Comparison of ENCODE assay signal across 1 fruit fly cellular context in the genomic region with DNA sequence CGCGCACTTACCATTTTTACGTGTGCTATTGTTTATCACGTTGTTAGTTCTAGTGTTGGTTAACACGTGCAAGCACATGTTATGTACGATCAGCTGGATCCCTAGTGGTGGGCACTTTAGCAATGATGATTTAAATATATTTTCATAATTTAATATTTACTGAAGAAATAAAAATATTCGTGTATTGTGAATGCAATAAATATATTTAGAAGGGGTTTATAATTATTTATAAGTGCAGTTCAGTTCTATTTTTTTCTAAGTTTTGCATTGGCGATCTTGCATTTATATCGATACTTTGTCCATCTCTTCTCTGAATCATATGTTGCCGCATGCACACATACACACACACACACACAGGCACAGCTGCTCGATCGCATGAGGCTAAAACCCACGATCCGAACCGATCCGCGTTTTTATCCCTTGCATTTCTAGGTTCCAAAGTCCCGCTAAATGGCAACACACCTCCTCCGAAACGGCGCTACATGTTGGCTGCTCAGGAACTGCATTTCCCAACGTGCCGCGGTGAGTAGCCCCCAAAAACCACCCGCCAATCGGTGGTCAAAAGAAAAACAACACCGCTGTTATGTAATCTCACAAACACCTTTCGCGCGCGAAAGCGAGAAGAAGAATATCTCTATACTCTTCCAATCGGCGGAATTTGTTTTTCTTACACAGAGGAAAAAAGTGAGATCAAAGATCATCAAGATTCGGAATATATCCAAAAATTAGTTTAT.
TF ChIP-seq lines count a peak whose summit lies in the region.

TSS of gene CG15027 (minus strand) at position 51 of the 734 bp plus-strand sequence.
TSS of gene Dbct (plus strand) at position 349 of the 734 bp plus-strand sequence.

TF ChIP-seq in whole organism, embryonic, 481 proteins besides CTCF, POLR2A, EP300 and RAD21 (continued from another document and continues in another):
- TF ChIP-seq CG11085 (GFP tag; IDR thresholded peaks at IDR 0.05; lab: Robert Waterston, UW) (peak; percentile 60; the same call in 1 of the 2 replicates), Dfd (GFP tag; optimal IDR thresholded peaks at IDR 0.05; lab: Kevin White, UChicago) (no peak), CG8388 (GFP tag; optimal IDR thresholded peaks at IDR 0.05; lab: Kevin White, UChicago) (peak; percentile 59), CG3407 (GFP tag; optimal IDR thresholded peaks at IDR 0.05; lab: Kevin White, UChicago) (no peak), E2f2 (GFP tag; IDR thresholded peaks at IDR 0.05; lab: Robert Waterston, UW) (peak; percentile 22; the same call in 1 of the 2 replicates), trh (GFP tag; optimal IDR thresholded peaks at IDR 0.05; lab: Kevin White, UChicago) (no peak), ara (GFP tag; IDR thresholded peaks at IDR 0.05; lab: Robert Waterston, UW) (peak; percentile 56; the same call in 1 of the 2 replicates), prd (optimal IDR thresholded peaks at IDR 0.05; lab: Kevin White, UChicago) (no peak), prd (GFP tag; IDR thresholded peaks at IDR 0.05; lab: Robert Waterston, UW) (peak; percentile 79), BEAF-32 (GFP tag; optimal IDR thresholded peaks at IDR 0.05; lab: Kevin White, UChicago) (peak; percentile 81), CG33213 (GFP tag; optimal IDR thresholded peaks at IDR 0.05; lab: Kevin White, UChicago) (no peak), CG15601 (tag; optimal IDR thresholded peaks at IDR 0.05; lab: Kevin White, UChicago) (peak; percentile 47), vnd (GFP tag; IDR thresholded peaks at IDR 0.05; lab: Robert Waterston, UW; ENCODE audit: partially characterized antibody) (0 out of 3 replicates have a peak, but pooled peaks have one; percentile 57), sob (GFP tag; IDR thresholded peaks at IDR 0.05; lab: Robert Waterston, UW) (peak; percentile 63), CG17829 (tag; optimal IDR thresholded peaks at IDR 0.05; lab: Kevin White, UChicago) (peak; percentile 76), Chrac-16 (GFP tag; optimal IDR thresholded peaks at IDR 0.05; lab: Kevin White, UChicago) (peak; percentile 62), zfh2 (GFP tag; optimal IDR thresholded peaks at IDR 0.05; lab: Kevin White, UChicago) (no peak), Gug (GFP tag; IDR thresholded peaks at IDR 0.05; lab: Robert Waterston, UW) (0 out of 4 replicates have a peak, but pooled peaks have one; percentile 43), CG6791 (GFP tag; IDR thresholded peaks at IDR 0.05; lab: Robert Waterston, UW; ENCODE audit: partially characterized antibody) (peak; percentile 49; the same call in 2 of the 3 replicates), YL-1 (GFP tag; optimal IDR thresholded peaks at IDR 0.05; lab: Kevin White, UChicago) (peak; percentile 88), CG7786 (GFP tag; optimal IDR thresholded peaks at IDR 0.05; lab: Kevin White, UChicago) (no peak), CG7839 (tag; optimal IDR thresholded peaks at IDR 0.05; lab: Kevin White, UChicago) (peak; percentile 69), pan (optimal IDR thresholded peaks at IDR 0.05; lab: Kevin White, UChicago) (no peak), pan (GFP tag; optimal IDR thresholded peaks at IDR 0.05 in 1 of 2, IDR thresholded peaks at IDR 0.05 in 1 of 2) (peak in 1 of 2 experiments; percentile 73), CG3726 (GFP tag; IDR thresholded peaks at IDR 0.05; lab: Robert Waterston, UW) (no peak), Dll (GFP tag; IDR thresholded peaks at IDR 0.05; lab: Robert Waterston, UW; ENCODE audit: partially characterized antibody) (peak; percentile 88), Max (GFP tag; optimal IDR thresholded peaks at IDR 0.05; lab: Kevin White, UChicago) (peak; percentile 83), CG2889 (GFP tag; IDR thresholded peaks at IDR 0.05; lab: Robert Waterston, UW) (0 out of 3 replicates have a peak, but pooled peaks have one; percentile 21), pfk (GFP tag; optimal IDR thresholded peaks at IDR 0.05; lab: Kevin White, UChicago) (no peak), az2 (GFP tag; optimal IDR thresholded peaks at IDR 0.05; lab: Kevin White, UChicago) (peak; percentile 44), Ravus (GFP tag; IDR thresholded peaks at IDR 0.05; lab: Robert Waterston, UW) (no peak; the same call in 1 of the 2 replicates), ro (GFP tag; IDR thresholded peaks at IDR 0.05; lab: Robert Waterston, UW) (no peak), CG12104 (GFP tag; optimal IDR thresholded peaks at IDR 0.05; lab: Kevin White, UChicago) (peak; percentile 39), CG11560 (tag; IDR thresholded peaks at IDR 0.05; lab: Robert Waterston, UW) (0 out of 3 replicates have a peak, but pooled peaks have one; percentile 39), ttk (GFP tag; IDR thresholded peaks at IDR 0.05; lab: Robert Waterston, UW) (peak; percentile 46), Bgb (GFP tag; IDR thresholded peaks at IDR 0.05; lab: Robert Waterston, UW; ENCODE audit: partially characterized antibody) (peak; percentile 40; the same call in 1 of the 2 replicates), Mrtf (GFP tag; IDR thresholded peaks at IDR 0.05; lab: Robert Waterston, UW) (0 out of 3 replicates have a peak, but pooled peaks have one; percentile 5), sna (GFP tag; IDR thresholded peaks at IDR 0.05; lab: Robert Waterston, UW; ENCODE audit: partially characterized antibody) (peak; percentile 80), lola (GFP tag; optimal IDR thresholded peaks at IDR 0.05; lab: Kevin White, UChicago) (peak in 1 of 3 experiments; percentile 69), rib (GFP tag; IDR thresholded peaks at IDR 0.05; lab: Robert Waterston, UW) (0 out of 2 replicates have a peak, but pooled peaks have one; percentile 34), dpn (GFP tag; optimal IDR thresholded peaks at IDR 0.05; lab: Kevin White, UChicago) (peak in 1 of 2 experiments; percentile 62), dmrt99B (tag; optimal IDR thresholded peaks at IDR 0.05; lab: Kevin White, UChicago) (peak; percentile 52), H2.0 (GFP tag; IDR thresholded peaks at IDR 0.05; lab: Robert Waterston, UW) (peak; percentile 32; the same call in 1 of the 2 replicates), sr (GFP tag; IDR thresholded peaks at IDR 0.05; lab: Robert Waterston, UW) (no peak), CG2116 (GFP tag; optimal IDR thresholded peaks at IDR 0.05; lab: Kevin White, UChicago) (peak; percentile 67), CG9437 (GFP tag; optimal IDR thresholded peaks at IDR 0.05; lab: Kevin White, UChicago) (peak; percentile 52), CG34376 (GFP tag; optimal IDR thresholded peaks at IDR 0.05; lab: Kevin White, UChicago) (peak; percentile 35), CG18599 (GFP tag; optimal IDR thresholded peaks at IDR 0.05; lab: Kevin White, UChicago) (peak; percentile 53), CG31365 (tag; optimal IDR thresholded peaks at IDR 0.05; lab: Kevin White, UChicago) (no peak), ac (GFP tag; optimal IDR thresholded peaks at IDR 0.05; lab: Kevin White, UChicago) (no peak), CG8281 (tag; optimal IDR thresholded peaks at IDR 0.05; lab: Kevin White, UChicago) (peak; percentile 30), Kr (GFP tag; optimal IDR thresholded peaks at IDR 0.05; lab: Kevin White, UChicago) (no peak), CG3281 (GFP tag; optimal IDR thresholded peaks at IDR 0.05; lab: Kevin White, UChicago) (peak; percentile 35), CG4424 (GFP tag; optimal IDR thresholded peaks at IDR 0.05; lab: Kevin White, UChicago) (peak; percentile 61), BtbVII (GFP tag; optimal IDR thresholded peaks at IDR 0.05; lab: Kevin White, UChicago) (no peak), CG31388 (GFP tag; optimal IDR thresholded peaks at IDR 0.05; lab: Kevin White, UChicago) (peak; percentile 4), bab2 (GFP tag; optimal IDR thresholded peaks at IDR 0.05; lab: Kevin White, UChicago) (no peak), CG15269 (tag; optimal IDR thresholded peaks at IDR 0.05; lab: Kevin White, UChicago) (peak; percentile 65), Adf1 (GFP tag; IDR thresholded peaks at IDR 0.05; lab: Robert Waterston, UW) (peak; percentile 29; the same call in 1 of the 2 replicates), CG10654 (GFP tag; optimal IDR thresholded peaks at IDR 0.05; lab: Kevin White, UChicago) (peak; percentile 64), Bteb2 (GFP tag; optimal IDR thresholded peaks at IDR 0.05; lab: Kevin White, UChicago) (no peak), row (GFP tag; IDR thresholded peaks at IDR 0.05; lab: Robert Waterston, UW) (peak; percentile 91), Pdp1 (GFP tag; optimal IDR thresholded peaks at IDR 0.05; lab: Kevin White, UChicago) (peak; percentile 32 to 99), gro (GFP tag; optimal IDR thresholded peaks at IDR 0.05; lab: Kevin White, UChicago) (no peak), lab (GFP tag; optimal IDR thresholded peaks at IDR 0.05; lab: Kevin White, UChicago) (peak; percentile 60), Dref (GFP tag; IDR thresholded peaks at IDR 0.05; lab: Robert Waterston, UW) (peak; percentile 53), CG9215 (GFP tag; IDR thresholded peaks at IDR 0.05; lab: Robert Waterston, UW) (peak; percentile 68), CG7987 (GFP tag; optimal IDR thresholded peaks at IDR 0.05; lab: Kevin White, UChicago) (no peak), CG7745 (tag; optimal IDR thresholded peaks at IDR 0.05; lab: Kevin White, UChicago) (no peak), CG6854 (GFP tag; optimal IDR thresholded peaks at IDR 0.05; lab: Kevin White, UChicago) (no peak), CG1602 (GFP tag; optimal IDR thresholded peaks at IDR 0.05; lab: Kevin White, UChicago) (peak; percentile 55), Side (GFP tag; optimal IDR thresholded peaks at IDR 0.05; lab: Kevin White, UChicago) (no peak), Dbx (GFP tag; IDR thresholded peaks at IDR 0.05; lab: Robert Waterston, UW) (peak; percentile 74; the same call in 2 of the 3 replicates), CG1792 (GFP tag; optimal IDR thresholded peaks at IDR 0.05; lab: Kevin White, UChicago) (no peak), Hr3 (GFP tag; optimal IDR thresholded peaks at IDR 0.05; lab: Kevin White, UChicago) (peak; percentile 55), CG10979 (tag; optimal IDR thresholded peaks at IDR 0.05; lab: Kevin White, UChicago) (peak; percentile 64), unpg (GFP tag; optimal IDR thresholded peaks at IDR 0.05; lab: Kevin White, UChicago) (peak; percentile 73), Tbp (GFP tag; optimal IDR thresholded peaks at IDR 0.05; lab: Kevin White, UChicago) (no peak), CG43689 (GFP tag; IDR thresholded peaks at IDR 0.05; lab: Robert Waterston, UW) (no peak), CG9609 (GFP tag; optimal IDR thresholded peaks at IDR 0.05; lab: Kevin White, UChicago) (peak; percentile 17), CG33557 (GFP tag; optimal IDR thresholded peaks at IDR 0.05; lab: Kevin White, UChicago) (peak; percentile 67), CG11093 (GFP tag; IDR thresholded peaks at IDR 0.05; lab: Robert Waterston, UW) (0 out of 3 replicates have a peak, but pooled peaks have one; percentile 33), abd-A (tag; optimal IDR thresholded peaks at IDR 0.05; lab: Kevin White, UChicago) (peak; percentile 36), Scr (GFP tag; IDR thresholded peaks at IDR 0.05; lab: Robert Waterston, UW; ENCODE audit: partially characterized antibody) (peak; percentile 84), CG2199 (GFP tag; IDR thresholded peaks at IDR 0.05; lab: Robert Waterston, UW) (0 out of 3 replicates have a peak, but pooled peaks have one; percentile 37), yki (optimal IDR thresholded peaks at IDR 0.05; lab: Kevin White, UChicago) (no peak), CG12659 (GFP tag; optimal IDR thresholded peaks at IDR 0.05; lab: Kevin White, UChicago) (peak; percentile 64), slbo (GFP tag; IDR thresholded peaks at IDR 0.05; lab: Robert Waterston, UW) (peak; percentile 72), CG4854 (GFP tag; optimal IDR thresholded peaks at IDR 0.05; lab: Kevin White, UChicago) (no peak), ind (GFP tag; optimal IDR thresholded peaks at IDR 0.05; lab: Kevin White, UChicago) (peak; percentile 73), CG10321 (GFP tag; IDR thresholded peaks at IDR 0.05; lab: Robert Waterston, UW) (no peak), CG6813 (GFP tag; optimal IDR thresholded peaks at IDR 0.05; lab: Kevin White, UChicago) (no peak), CG15514 (GFP tag; optimal IDR thresholded peaks at IDR 0.05; lab: Kevin White, UChicago) (peak; percentile 33), peb (GFP tag; IDR thresholded peaks at IDR 0.05; lab: Robert Waterston, UW) (peak; percentile 40; the same call in 1 of the 2 replicates), CG4360 (GFP tag; IDR thresholded peaks at IDR 0.05; lab: Robert Waterston, UW) (no peak), zen2 (GFP tag; IDR thresholded peaks at IDR 0.05; lab: Robert Waterston, UW; ENCODE audit: partially characterized antibody) (no peak; the same call in 2 of the 3 replicates), Dek (tag; optimal IDR thresholded peaks at IDR 0.05; lab: Kevin White, UChicago) (peak; percentile 46), CG2120 (GFP tag; optimal IDR thresholded peaks at IDR 0.05; lab: Kevin White, UChicago) (peak; percentile 59), hb (GFP tag; IDR thresholded peaks at IDR 0.05; lab: Robert Waterston, UW; ENCODE audit: partially characterized antibody) (0 out of 3 replicates have a peak, but pooled peaks have one; percentile 63), fd102C (GFP tag; optimal IDR thresholded peaks at IDR 0.05; lab: Kevin White, UChicago) (no peak), dmrt11E (tag; optimal IDR thresholded peaks at IDR 0.05; lab: Kevin White, UChicago) (peak; percentile 75), CG11398 (GFP tag; optimal IDR thresholded peaks at IDR 0.05; lab: Kevin White, UChicago) (no peak), CG11504 (tag; optimal IDR thresholded peaks at IDR 0.05; lab: Kevin White, UChicago) (peak; percentile 70), CG9817 (tag; optimal IDR thresholded peaks at IDR 0.05; lab: Kevin White, UChicago) (peak; percentile 74), Aef1 (GFP tag; IDR thresholded peaks at IDR 0.05; lab: Robert Waterston, UW) (peak; percentile 64), klu (GFP tag; IDR thresholded peaks at IDR 0.05; lab: Robert Waterston, UW) (peak; percentile 33; the same call in 1 of the 2 replicates), CG1529 (GFP tag; optimal IDR thresholded peaks at IDR 0.05; lab: Kevin White, UChicago) (peak; percentile 24), Blimp-1 (GFP tag; optimal IDR thresholded peaks at IDR 0.05; lab: Kevin White, UChicago) (peak; percentile 47), D (optimal IDR thresholded peaks at IDR 0.05; lab: Kevin White, UChicago) (no peak), D (GFP tag; optimal IDR thresholded peaks at IDR 0.05; lab: Kevin White, UChicago) (peak; percentile 30), CG6272 (GFP tag; IDR thresholded peaks at IDR 0.05; lab: Robert Waterston, UW) (peak; percentile 74), stwl (tag; optimal IDR thresholded peaks at IDR 0.05; lab: Kevin White, UChicago) (peak; percentile 39), Doc2 (GFP tag; IDR thresholded peaks at IDR 0.05; lab: Robert Waterston, UW) (no peak), HLH3B (GFP tag; IDR thresholded peaks at IDR 0.05; lab: Robert Waterston, UW) (peak; percentile 58; the same call in 1 of the 2 replicates), Sox102F (GFP tag; optimal IDR thresholded peaks at IDR 0.05; lab: Kevin White, UChicago) (peak; percentile 65), Taf1 (GFP tag; IDR thresholded peaks at IDR 0.05; lab: Robert Waterston, UW) (0 out of 2 replicates have a peak, but pooled peaks have one; percentile 28)
